Worm (Caenorhabditis elegans): ENCODE data around the gene eef-1B.1.
"Not testable (repeated sequence)": the region's sequence is repeated elsewhere in the genome, so short reads cannot be mapped to it uniquely, and the experiment has no call there.

eef-1B.1 gene

DNA sequence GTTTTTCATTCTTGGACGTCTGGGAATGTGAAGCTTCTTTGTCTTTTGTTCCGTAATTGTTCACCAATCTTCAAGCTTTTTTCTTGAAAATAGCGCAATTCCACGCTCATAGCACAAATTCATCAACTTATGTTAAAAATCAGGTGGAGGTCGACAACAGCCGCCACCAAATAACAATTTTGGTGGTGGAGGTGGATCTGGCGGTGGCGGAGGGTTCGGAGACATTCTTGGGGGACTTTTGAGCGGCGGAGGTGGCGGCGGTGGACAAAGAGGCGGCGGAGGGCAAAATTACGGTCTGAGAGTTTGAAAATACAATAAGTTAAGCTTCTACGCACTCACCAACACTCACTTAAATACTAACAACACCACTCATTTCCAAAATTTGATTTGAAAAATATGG is 8.8 kb upstream of the eef-1B.1 start:
- TF ChIP-seq dao-5 (tag; optimal IDR thresholded peaks at IDR 0.05), result no peak
- no peak for TF ChIP-seq him-1 (tag; optimal IDR thresholded peaks at IDR 0.05)
- TF ChIP-seq W03F9.2 (tag; optimal IDR thresholded peaks at IDR 0.05), result no peak

DNA sequence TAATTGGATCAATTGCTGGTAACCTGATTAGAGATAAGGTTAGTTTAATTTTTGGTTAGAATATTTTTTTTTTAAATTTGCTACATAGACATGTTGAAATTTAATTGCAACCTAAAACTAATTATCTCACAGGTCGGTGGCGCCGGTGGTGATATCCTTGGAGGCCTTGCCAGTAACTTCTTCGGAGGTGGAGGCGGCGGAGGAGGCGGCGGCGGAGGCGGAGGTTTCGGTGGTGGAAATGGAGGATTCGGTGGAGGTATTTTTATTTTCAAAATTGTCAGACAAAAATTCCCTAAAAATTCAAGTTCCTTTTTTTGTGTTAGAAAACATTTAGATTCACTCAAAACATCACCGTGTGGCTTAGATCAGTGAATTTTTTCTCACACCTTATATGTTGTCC is 8.0 kb upstream of the eef-1B.1 start:
- TF ChIP-seq him-1 (tag; optimal IDR thresholded peaks at IDR 0.05) (no peak), W03F9.2 (tag; optimal IDR thresholded peaks at IDR 0.05) (no peak), dao-5 (tag; optimal IDR thresholded peaks at IDR 0.05) (no peak)

DNA sequence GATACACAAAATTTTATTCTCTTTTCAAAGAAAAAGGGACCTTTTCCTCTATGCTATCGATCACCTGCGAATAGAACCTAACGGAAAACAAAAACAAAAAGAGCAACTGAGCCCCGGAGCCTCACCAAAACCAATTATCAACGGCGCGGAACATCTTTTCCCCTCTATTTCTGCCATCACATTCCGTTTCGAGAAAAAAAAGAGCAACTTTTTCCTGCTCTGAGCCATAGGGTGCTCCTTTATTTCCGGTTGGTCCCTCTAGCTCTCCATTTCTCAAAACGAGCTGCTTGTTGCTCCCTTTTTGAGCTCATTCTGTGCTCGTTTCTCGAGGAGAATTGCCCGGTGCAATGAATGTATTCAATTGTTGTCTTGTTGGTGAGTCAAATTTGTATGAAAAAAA is 6.5 kb upstream of the eef-1B.1 start, which contains the start of gene clp-1:
TSS of gene clp-1 (plus strand) at position 301 of the 400 bp plus-strand sequence.
- no peak for TF ChIP-seq him-1 (tag; optimal IDR thresholded peaks at IDR 0.05)
- TF ChIP-seq W03F9.2 (tag; optimal IDR thresholded peaks at IDR 0.05), result no peak
- TF ChIP-seq dao-5 (tag; optimal IDR thresholded peaks at IDR 0.05), result no peak

DNA sequence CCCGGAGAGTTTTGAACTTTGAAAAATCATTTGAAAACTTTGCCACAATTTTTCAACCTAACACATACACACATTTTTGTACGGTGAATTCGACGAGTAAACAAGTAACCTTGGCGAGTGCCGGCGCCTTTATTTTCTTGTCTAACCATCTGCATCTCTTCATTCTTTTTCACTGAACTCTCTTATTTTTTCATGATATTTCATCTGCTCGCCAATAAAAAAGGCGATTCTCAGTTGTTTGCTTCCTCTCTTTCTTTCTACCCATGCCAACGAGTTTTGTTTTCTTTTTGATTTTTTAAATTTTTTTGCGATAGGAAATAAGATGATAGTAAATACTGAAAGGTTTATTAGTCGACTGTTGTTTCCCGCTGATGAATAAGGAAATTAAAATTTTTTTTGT is 5.5 kb upstream of the eef-1B.1 start:
- TF ChIP-seq W03F9.2 (tag; optimal IDR thresholded peaks at IDR 0.05), result no peak

DNA sequence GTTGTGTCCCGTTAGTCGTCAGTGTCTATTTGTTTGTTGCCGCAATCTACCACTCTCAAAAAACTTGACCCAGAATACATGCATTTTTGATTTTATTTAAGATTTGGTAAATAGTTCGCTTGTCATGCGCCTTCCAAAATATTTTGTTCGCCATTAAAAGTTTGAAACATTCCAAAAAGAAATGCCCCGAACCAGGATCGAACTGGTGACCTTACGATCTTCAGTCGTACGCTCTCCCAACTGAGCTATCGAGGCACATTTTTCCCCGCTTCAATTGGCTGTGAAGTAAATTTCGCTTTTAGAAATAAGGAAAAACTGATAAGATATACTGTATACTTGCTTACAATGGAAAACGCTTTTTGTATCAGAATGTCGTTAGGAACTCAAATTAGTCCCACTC is 5.1 kb upstream of the eef-1B.1 start:
- TF ChIP-seq W03F9.2 (tag; optimal IDR thresholded peaks at IDR 0.05), result no peak
- TF ChIP-seq him-1 (tag; optimal IDR thresholded peaks at IDR 0.05), result no peak
- no peak for TF ChIP-seq dao-5 (tag; optimal IDR thresholded peaks at IDR 0.05)

DNA sequence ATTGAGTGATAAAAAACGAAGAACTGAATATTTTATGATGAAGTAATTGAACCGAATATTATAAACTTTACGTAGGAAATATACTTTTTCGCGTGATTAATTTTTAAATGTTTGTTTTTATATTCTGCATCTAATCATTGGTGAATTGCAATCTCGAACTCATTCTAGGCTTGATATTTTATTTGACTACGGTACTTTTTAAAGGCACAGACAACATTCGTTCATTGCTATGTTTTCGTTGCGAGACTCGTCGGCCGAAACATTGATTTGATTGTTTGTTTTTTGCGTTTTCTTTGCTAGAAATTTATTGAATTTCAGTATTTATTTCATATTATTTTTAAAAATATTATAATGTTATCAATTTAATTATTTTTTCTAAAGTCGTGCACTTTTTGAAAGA is 4.6 kb upstream of the eef-1B.1 start, which contains the start of gene C06G4.4:
TSS of gene C06G4.4 (minus strand) at position 36 of the 400 bp plus-strand sequence.
- TF ChIP-seq W03F9.2 (tag; optimal IDR thresholded peaks at IDR 0.05) (peak; percentile 16), him-1 (tag; optimal IDR thresholded peaks at IDR 0.05) (no peak)

DNA sequence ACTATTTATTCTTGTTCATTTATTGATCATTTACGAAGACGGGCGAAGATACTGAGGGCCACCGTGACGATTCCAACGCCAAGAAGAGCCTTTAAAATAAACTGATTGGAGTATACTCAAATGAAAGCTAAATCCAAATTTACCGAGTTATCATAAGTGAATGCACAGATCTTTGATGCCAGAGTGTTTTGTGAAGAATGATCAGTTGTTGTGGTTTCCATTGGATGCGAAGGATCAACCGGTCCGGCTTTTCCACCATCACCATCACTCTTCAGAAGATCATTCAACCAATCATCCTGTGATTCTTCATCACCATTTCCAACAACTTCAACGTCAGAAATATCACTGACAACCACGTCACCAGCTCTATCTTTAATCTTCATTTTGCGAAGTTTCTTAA is 4.0 kb upstream of the eef-1B.1 start:
- TF ChIP-seq him-1 (tag; optimal IDR thresholded peaks at IDR 0.05), result no peak
- TF ChIP-seq W03F9.2 (tag; optimal IDR thresholded peaks at IDR 0.05), result no peak
- no peak for TF ChIP-seq dao-5 (tag; optimal IDR thresholded peaks at IDR 0.05)

DNA sequence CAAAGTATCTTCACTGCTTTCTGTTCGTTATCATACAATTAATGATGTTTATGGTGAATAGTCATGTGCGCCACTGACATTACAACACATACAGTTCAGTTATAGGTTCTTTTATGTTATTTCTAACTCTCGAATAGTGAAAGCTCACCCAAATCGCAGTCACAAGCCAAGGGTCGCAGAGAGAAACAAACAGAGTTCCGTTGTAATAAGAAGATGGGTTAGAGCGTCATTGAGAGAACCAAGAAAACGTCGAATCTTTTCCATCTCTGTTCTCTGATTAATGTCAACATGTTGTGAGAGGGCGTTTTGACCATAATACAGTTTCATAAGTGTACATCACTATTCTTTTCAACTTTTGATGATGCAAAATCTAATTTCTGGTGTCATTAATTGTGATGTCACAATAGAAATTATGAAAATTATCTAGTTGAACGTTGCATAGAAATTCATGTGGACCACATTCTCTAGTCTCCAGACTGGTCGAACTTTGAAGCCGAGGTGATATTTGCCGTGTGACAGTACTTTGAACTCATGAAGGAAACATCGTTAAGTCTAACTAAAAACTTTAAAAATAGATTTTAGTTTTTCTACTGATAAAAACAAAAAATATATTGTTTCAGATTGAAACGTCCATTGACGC is 902 bp upstream of the eef-1B.1 start:
- TF ChIP-seq W03F9.2 (tag; optimal IDR thresholded peaks at IDR 0.05) (no peak), him-1 (tag; optimal IDR thresholded peaks at IDR 0.05) (no peak), dao-5 (tag; optimal IDR thresholded peaks at IDR 0.05) (no peak)

DNA sequence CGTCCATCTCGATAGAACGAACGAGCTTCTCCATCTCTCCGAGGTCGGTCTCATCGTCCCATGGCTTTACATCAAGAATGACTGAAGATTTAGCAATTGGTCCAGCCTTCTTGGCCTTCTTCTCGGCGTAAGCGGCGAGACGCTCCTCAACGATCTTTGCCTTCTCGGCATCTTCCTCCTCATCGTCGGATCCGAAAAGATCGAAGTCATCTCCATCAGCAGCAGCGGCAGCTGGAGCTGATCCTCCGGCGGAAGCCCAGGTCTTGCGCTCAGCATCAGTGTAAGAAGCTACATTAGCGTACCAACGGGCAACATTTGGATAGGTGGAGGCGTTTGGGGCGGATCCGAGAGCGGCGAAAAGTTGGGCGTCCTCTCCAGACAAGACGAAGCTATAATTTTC is 499 bp downstream of the eef-1B.1 start:
- TF ChIP-seq W03F9.2 (tag; optimal IDR thresholded peaks at IDR 0.05), result no peak
- no peak for TF ChIP-seq him-1 (tag; optimal IDR thresholded peaks at IDR 0.05)
- TF ChIP-seq dao-5 (tag; optimal IDR thresholded peaks at IDR 0.05), result no peak

DNA sequence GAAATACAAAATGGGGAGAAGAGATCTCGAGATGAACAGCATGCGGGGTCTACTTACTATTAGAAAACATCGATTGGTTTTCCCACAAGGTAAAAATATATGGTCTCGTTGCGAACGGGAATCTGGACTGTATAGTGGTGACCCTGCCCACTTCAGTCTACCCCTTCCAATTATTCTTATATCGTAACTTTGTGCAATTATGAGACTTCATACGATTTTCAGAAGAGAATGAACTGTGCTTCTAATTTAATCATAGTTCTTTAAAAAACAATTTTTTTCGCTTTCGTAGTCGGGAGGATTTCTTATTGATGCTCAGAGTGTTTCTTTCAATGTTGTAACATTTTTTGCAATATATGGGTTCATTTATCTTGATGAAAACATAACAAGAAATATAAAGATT is 1.1 kb downstream of the eef-1B.1 start, which contains the start of gene F54H12.5:
TSS of gene F54H12.5 (minus strand) at position 101 of the 400 bp plus-strand sequence.
- TF ChIP-seq dao-5 (tag; optimal IDR thresholded peaks at IDR 0.05) (no peak), him-1 (tag; optimal IDR thresholded peaks at IDR 0.05) (no peak), W03F9.2 (tag; optimal IDR thresholded peaks at IDR 0.05) (no peak)

DNA sequence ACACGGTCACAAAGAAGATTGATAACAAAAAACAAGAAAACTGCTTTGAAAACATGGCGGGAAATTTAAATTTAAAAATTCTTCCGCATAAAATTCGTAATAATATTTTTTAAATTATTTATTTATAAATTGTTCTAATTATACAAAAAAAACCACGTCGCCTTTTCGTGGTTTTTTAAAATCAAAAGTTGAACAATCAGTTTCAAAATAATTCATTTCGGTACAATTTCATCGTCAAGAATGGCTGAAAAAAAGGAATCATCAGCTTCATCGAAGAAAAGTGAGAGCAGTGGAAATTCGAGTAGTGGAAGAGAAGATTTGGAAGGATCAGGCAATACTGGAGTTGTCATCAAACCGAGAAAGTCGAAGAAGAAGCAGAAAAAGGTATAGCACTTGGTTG is 4.1 kb downstream of the eef-1B.1 start, which contains the start of the genes F54H12.8 and F54H12.7:
TSS of gene F54H12.8 (minus strand) at position 101 of the 400 bp plus-strand sequence.
TSS of gene F54H12.7 (plus strand) at position 229 of the 400 bp plus-strand sequence.
- no peak for TF ChIP-seq dao-5 (tag; optimal IDR thresholded peaks at IDR 0.05)
- TF ChIP-seq W03F9.2 (tag; optimal IDR thresholded peaks at IDR 0.05), result no peak
- no peak for TF ChIP-seq him-1 (tag; optimal IDR thresholded peaks at IDR 0.05)

DNA sequence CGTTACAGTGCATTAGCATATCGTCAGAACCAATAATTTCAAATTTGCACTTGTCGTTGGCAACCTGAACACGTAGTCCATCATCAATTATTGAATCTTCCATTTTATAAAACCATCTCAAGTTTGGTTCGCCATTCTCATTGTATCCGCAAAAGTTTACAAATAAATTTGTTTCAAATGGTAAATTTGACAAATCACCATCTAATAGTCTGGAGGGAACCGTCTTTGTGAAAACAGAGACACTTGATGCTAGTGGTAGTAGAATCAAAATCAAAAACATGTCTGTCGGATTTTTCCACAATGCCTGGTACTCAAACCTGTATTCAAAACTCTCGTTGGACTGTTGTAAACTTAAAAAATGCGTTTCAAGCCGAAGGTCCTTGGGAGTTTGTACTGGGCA is 8.9 kb downstream of the eef-1B.1 start, which contains the start of gene F54H12.2:
TSS of gene F54H12.2 (plus strand) at position 301 of the 400 bp plus-strand sequence.
- TF ChIP-seq him-1, W03F9.2, dao-5 (tag; optimal IDR thresholded peaks at IDR 0.05): not testable (repeated sequence)

DNA sequence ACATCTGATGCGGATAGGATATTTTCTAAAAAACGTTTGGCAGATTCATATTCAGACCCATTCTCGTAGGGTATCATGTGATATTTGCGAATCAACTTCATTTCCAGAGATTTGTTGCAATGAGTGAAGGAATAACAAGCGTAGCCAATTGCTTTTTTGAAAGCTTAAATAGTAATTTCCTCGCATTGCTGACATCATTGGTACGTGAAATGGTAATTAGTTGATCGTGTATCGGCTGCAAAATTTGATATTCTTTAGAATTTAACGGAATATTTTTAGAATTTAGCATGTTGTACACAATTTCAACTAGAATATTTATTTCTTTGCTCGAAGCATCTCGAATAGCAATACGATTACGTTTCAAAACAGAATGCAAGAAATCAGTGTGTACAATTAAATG is 10.5 kb downstream of the eef-1B.1 start, which contains the start of gene F54H12.4:
TSS of gene F54H12.4 (minus strand) at position 101 of the 400 bp plus-strand sequence.
- TF ChIP-seq him-1, dao-5, W03F9.2 (tag; optimal IDR thresholded peaks at IDR 0.05): not testable (repeated sequence)

DNA sequence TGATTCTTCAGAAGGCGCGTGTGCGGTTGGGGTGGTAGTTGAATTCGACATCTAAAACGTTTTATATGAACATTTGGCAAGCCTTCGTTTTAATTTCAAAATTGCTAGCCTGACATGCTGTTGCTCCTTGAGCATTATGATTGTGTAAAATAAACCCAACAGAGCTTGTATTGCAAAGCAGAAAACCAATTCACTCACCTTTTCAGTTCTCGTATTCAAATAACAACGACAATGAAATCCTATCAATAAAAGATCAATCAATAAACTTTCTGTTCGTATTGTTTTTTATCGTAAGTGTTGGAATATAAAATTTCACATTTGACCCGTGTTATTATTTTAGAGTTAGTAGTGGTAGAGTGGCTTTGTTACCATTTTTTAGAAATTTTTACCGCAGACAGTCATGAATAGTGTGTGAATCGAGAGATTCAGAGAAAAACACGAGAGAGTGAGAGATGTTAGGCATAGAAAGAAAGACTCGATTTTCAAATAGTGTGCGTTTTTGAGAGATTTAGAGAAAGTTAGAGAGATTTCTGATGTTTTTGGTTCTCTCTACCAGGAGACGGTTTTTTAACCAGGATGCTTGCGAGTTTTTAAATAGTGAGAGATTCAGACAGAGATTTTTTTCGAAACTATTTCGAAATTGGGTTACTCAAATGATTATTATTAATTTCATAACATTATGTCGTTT is 14.1 kb downstream of the eef-1B.1 start, which contains the start of gene F54H12.10:
TSS of gene F54H12.10 (minus strand) at position 51 of the 688 bp plus-strand sequence.
- not testable (repeated sequence) for TF ChIP-seq him-1, dao-5, W03F9.2 (tag; optimal IDR thresholded peaks at IDR 0.05)
